Fruit fly (Drosophila melanogaster) whole organism, embryonic: ENCODE results near the gene alphaTub84B.

Experiments used
- Blimp-1 ChIP-seq: fragments of 200-800 bp; sonication (Bioruptor generic); optimal IDR thresholded peaks from 3 replicates; lab custom pipeline; 2018; ENCODE audit warnings: missing biosample characterization, missing genetic modification characterization, mild to moderate bottlenecking, moderate library complexity, missing genetic modification reagents
- Ets65A ChIP-seq: fragments of 200-800 bp; sonication (Bioruptor generic); peaks from one replicate; lab custom pipeline; 2016; ENCODE audit warnings: missing biosample characterization, missing genetic modification characterization
- Rx ChIP-seq: fragments of 200-800 bp; sonication (Bioruptor generic); IDR thresholded peaks from 2 replicates; pipeline ENCODE4 v1.3.6; 2022; ENCODE audit warnings: missing biosample characterization, missing genetic modification characterization
- Taf1 ChIP-seq: fragments of 200-800 bp; sonication (Bioruptor generic); IDR thresholded peaks from 2 replicates; pipeline ENCODE4 v1.3.6; 2022; ENCODE audit warnings: missing biosample characterization, missing genetic modification characterization
- ara ChIP-seq: fragments of 200-800 bp; sonication (Bioruptor generic); IDR thresholded peaks from 2 replicates; pipeline ENCODE4 v1.3.6; 2022; ENCODE audit warnings: missing biosample characterization, missing genetic modification characterization
- bsh ChIP-seq, 2 experiments: fragments of 200-800 bp; sonication (Bioruptor generic); optimal IDR thresholded peaks; 2 replicates each; lab custom pipeline; 2017 to 2018; ENCODE audit warnings: mild to moderate bottlenecking in 2 of 2, missing biosample characterization in 2 of 2, missing genetic modification characterization in 2 of 2, moderate library complexity in 1 of 2
- dimm ChIP-seq: fragments of 200-800 bp; sonication (Bioruptor generic); IDR thresholded peaks from 2 replicates; pipeline ENCODE4 v1.3.6; 2022; ENCODE audit warnings: missing biosample characterization, missing genetic modification characterization
- eve ChIP-seq, 2 experiments: fragments of >200 bp; optimal IDR thresholded peaks; 2 replicates each; lab custom pipeline; 2017; ENCODE audit warnings: missing biosample characterization in 2 of 2, missing genetic modification characterization in 2 of 2
- gsb-n ChIP-seq: fragments of 200-800 bp; sonication (Bioruptor generic); optimal IDR thresholded peaks from 3 replicates; lab custom pipeline; 2018; ENCODE audit warnings: missing biosample characterization, mild to moderate bottlenecking, missing genetic modification characterization
- hbn ChIP-seq: fragments of 200-800 bp; sonication (Bioruptor generic); IDR thresholded peaks from 2 replicates; pipeline ENCODE4 v1.3.6; 2022; ENCODE audit warnings: missing biosample characterization, missing genetic modification characterization; ENCODE audit not compliant: partially characterized antibody
- prd ChIP-seq, 3 experiments: fragments of >200 bp in 2 of 3; fragments of 200-800 bp in 1 of 3; sonication (Bioruptor generic) in 1 of 3; optimal IDR thresholded peaks in 2 of 3; IDR thresholded peaks in 1 of 3; 2 replicates in 2 of 3; 3 replicates in 1 of 3; pipeline versions ENCODE4 v1.3.6 to Lab custom; 2017 to 2022; ENCODE audit warnings: missing biosample characterization in 1 of 3, missing genetic modification characterization in 1 of 3
- pros ChIP-seq: fragments of 200-800 bp; sonication (Bioruptor generic); optimal IDR thresholded peaks from 3 replicates; lab custom pipeline; 2019; ENCODE audit warnings: missing biosample characterization, mild to moderate bottlenecking, missing genetic modification characterization, moderate library complexity
- pzg ChIP-seq: fragments of 200-800 bp; sonication (Bioruptor generic); optimal IDR thresholded peaks from 3 replicates; lab custom pipeline; 2018; ENCODE audit warnings: missing biosample characterization, mild to moderate bottlenecking, missing genetic modification characterization, moderate library complexity
- sim ChIP-seq: fragments of 200-800 bp; sonication (Bioruptor generic); IDR thresholded peaks from 2 replicates; pipeline ENCODE4 v1.3.6; 2022; ENCODE audit warnings: missing biosample characterization, missing genetic modification characterization
- yki ChIP-seq: fragments of >200 bp; optimal IDR thresholded peaks from 3 replicates; lab custom pipeline; 2018

Gene alphaTub84B

DNA sequence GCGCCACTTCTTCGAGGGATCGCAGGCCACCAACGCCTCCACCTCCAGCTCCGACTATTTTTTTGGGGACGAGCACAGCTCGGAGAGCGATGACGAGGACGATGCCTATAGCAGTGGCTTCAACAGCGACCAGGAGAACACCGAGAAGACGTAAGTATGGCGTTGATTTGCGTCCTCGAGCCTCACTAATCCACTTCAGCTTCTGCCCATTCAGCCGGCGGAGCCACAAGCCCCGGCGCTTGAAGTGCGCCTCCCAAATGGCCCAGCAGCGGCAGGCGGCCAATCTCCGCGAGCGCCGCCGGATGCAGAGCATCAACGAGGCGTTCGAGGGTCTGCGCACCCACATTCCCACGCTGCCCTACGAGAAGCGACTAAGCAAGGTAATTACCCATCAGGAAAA, 50.8 kb downstream of the alphaTub84B start:
- peak; percentile 92 for TF ChIP-seq Ets65A
- no peak for TF ChIP-seq dimm (GFP tag; lab: Robert Waterston, UW)

DNA sequence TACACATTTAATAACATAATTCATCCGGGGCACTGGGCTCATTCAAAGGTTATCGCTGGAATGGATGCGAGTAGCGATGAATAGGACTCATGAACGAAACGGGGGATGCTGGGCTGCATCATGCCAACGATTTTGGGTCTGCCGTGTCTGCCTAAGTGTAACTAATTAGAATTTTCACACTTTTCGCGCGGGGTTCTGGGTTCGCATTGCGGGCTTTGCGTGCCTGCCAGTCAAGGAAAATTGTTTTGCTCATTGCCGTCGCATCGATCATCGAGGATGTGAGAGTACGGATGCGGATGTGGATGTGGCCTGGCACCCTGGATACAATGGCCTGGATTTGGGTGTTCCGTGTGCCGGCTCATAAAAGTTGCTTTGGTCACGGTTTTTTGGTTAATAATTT, 51.7 kb downstream of the alphaTub84B start:
- TF ChIP-seq Ets65A = peak; percentile 65
- TF ChIP-seq yki (lab: Kevin White, UChicago) = no peak
- no peak for TF ChIP-seq Rx (GFP tag; lab: Robert Waterston, UW)
- TF ChIP-seq pros (GFP tag; lab: Kevin White, UChicago) = peak; percentile 8
- TF ChIP-seq prd (optimal IDR thresholded peaks at IDR 0.05; lab: Kevin White, UChicago) = no peak
- 0 out of 3 replicates have a peak, but pooled peaks have one; percentile 11 for TF ChIP-seq prd (GFP tag; IDR thresholded peaks at IDR 0.05; lab: Robert Waterston, UW)
- TF ChIP-seq sim (GFP tag; lab: Robert Waterston, UW) = no peak
- no peak for TF ChIP-seq hbn
- TF ChIP-seq gsb-n (tag; lab: Kevin White, UChicago) = peak; percentile 87
- no peak for TF ChIP-seq Taf1 (GFP tag; lab: Robert Waterston, UW)
- TF ChIP-seq ara (GFP tag; lab: Robert Waterston, UW) = no peak
- no peak for TF ChIP-seq pzg
- no peak for TF ChIP-seq bsh (GFP tag; optimal IDR thresholded peaks at IDR 0.05; lab: Kevin White, UChicago)
- TF ChIP-seq Blimp-1 (GFP tag; lab: Kevin White, UChicago) = no peak
- no peak for TF ChIP-seq eve (GFP tag; optimal IDR thresholded peaks at IDR 0.05; lab: Kevin White, UChicago)
